Fruit fly (Drosophila melanogaster): ENCODE measurements around the gene mAChR-B.

dm6 chr3R:8110951-8111350, 51.9 kb downstream of the mAChR-B start:
- TF ChIP-seq CTCF (optimal IDR thresholded peaks at IDR 0.05) (no peak), CG8478 (optimal IDR thresholded peaks at IDR 0.05) (no peak)
